ENCODE assay signal across 2 fruit fly cellular contexts in genomic region chr2L:15782996-15783395, dm6.
TF ChIP-seq lines count a peak whose summit lies in the region.

No protein-coding gene starts in this region.

- peak; percentile 80 to 83 for TF ChIP-seq CTCF in S2 (optimal IDR thresholded peaks at IDR 0.05; lab: Kevin White, UChicago)
- peak; percentile 73 for TF ChIP-seq CTCF in whole organism, embryonic (GFP tag; optimal IDR thresholded peaks at IDR 0.05; lab: Kevin White, UChicago)

TF ChIP-seq in whole organism, embryonic, 481 proteins besides CTCF, POLR2A, EP300 and RAD21:
- no peak for TF ChIP-seq org-1 (GFP tag; optimal IDR thresholded peaks at IDR 0.05; lab: Kevin White, UChicago)
- TF ChIP-seq sob (GFP tag; IDR thresholded peaks at IDR 0.05; lab: Robert Waterston, UW), result no peak
- no peak for TF ChIP-seq sna (GFP tag; IDR thresholded peaks at IDR 0.05; lab: Robert Waterston, UW; ENCODE audit: partially characterized antibody)
- no peak for TF ChIP-seq fd96Cb (tag; optimal IDR thresholded peaks at IDR 0.05; lab: Kevin White, UChicago)
